Worm (Caenorhabditis elegans) whole organism, young adult: ENCODE measurements around the gene irld-20.

Source experiments
- B0261.1 ChIP-seq: sonication (generic microtip); optimal IDR thresholded peaks from 2 replicates; lab custom pipeline; 2016; ENCODE audit warnings: mild to moderate bottlenecking, missing genetic modification characterization, moderate library complexity, missing compliant biosample characterization
- C06A6.2 ChIP-seq: fragments of 200-800 bp; sonication (Bioruptor generic); conservative IDR thresholded peaks from 2 replicates; pipeline ENCODE4 v1.3.6; 2022; ENCODE audit warnings: missing genetic modification characterization, missing compliant biosample characterization
- F23B12.7 ChIP-seq: sonication (generic microtip); optimal IDR thresholded peaks from 2 replicates; lab custom pipeline; 2017; ENCODE audit warnings: missing genetic modification characterization, mild to moderate bottlenecking, missing compliant biosample characterization, antibody characterized with exemption, moderate library complexity; ENCODE audit not compliant: insufficient read depth
- Y79H2A.3 ChIP-seq: fragments of 200-800 bp; sonication (Bioruptor generic); conservative IDR thresholded peaks from 2 replicates; pipeline ENCODE4 v1.3.6; 2022; ENCODE audit warnings: missing genetic modification reagents, missing genetic modification characterization, missing compliant biosample characterization
- attf-5 ChIP-seq: fragments of 200-800 bp; sonication (Bioruptor generic); optimal IDR thresholded peaks from 2 replicates; lab custom pipeline; 2018; ENCODE audit warnings: mild to moderate bottlenecking, missing genetic modification characterization, missing compliant biosample characterization
- lin-26 ChIP-seq: fragments of 200-800 bp; sonication (Bioruptor generic); IDR thresholded peaks from 2 replicates; pipeline ENCODE4 v1.3.6; 2022; ENCODE audit warnings: missing genetic modification reagents, missing genetic modification characterization, missing compliant biosample characterization
- lir-1 ChIP-seq: fragments of 200-800 bp; sonication (Bioruptor generic); conservative IDR thresholded peaks from 2 replicates; pipeline ENCODE4 v1.3.6; 2022; ENCODE audit warnings: missing genetic modification reagents, missing genetic modification characterization, missing compliant biosample characterization
- unc-130 ChIP-seq: sonication (generic microtip); optimal IDR thresholded peaks from 2 replicates; lab custom pipeline; 2016; ENCODE audit warnings: missing genetic modification reagents, missing genetic modification characterization, missing compliant biosample characterization

ce11 chrIII:12750831-12751230 is at the start of gene irld-20, which contains the start of gene irld-60:
- TF ChIP-seq C06A6.2 (no peak), attf-5 (no peak), unc-130 (no peak), B0261.1 (tag; lab: Kevin White, UChicago) (no peak), Y79H2A.3 (GFP tag; lab: Robert Waterston, UW) (no peak), lin-26 (no peak), F23B12.7 (tag; lab: Kevin White, UChicago) (no peak), lir-1 (no peak)
